Fruit fly (Drosophila melanogaster): Measurements from ENCODE around the gene nebu.
A peak's percentile ranks its signal among the peaks of the same experiment; 100 is the strongest.

The nebu gene

DNA sequence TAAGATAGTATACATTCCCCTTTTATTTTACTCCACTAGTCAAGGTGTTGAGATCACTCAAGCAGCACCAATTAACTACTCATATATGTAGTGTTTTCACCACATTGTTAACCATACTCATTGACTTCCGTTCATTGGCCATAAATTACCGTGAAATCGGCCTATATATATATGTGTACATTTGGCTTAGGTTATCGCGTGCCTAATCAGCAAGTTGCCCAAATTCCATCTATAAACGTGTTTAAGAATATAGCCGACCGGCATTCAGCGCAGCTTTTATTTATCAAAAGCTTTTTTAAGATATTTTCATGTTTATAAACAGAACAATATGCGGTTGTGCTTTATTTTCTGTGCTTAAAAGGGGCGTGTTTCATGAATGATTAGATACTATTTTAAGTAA, 14.4 kb downstream of the nebu start:
- TF ChIP-seq brk (GFP tag; optimal IDR thresholded peaks at IDR 0.05) (no peak), dmrt93B (GFP tag; optimal IDR thresholded peaks at IDR 0.05) (no peak), dsf (GFP tag; optimal IDR thresholded peaks at IDR 0.05; ENCODE audit: borderline replicate concordance) (no peak)

DNA sequence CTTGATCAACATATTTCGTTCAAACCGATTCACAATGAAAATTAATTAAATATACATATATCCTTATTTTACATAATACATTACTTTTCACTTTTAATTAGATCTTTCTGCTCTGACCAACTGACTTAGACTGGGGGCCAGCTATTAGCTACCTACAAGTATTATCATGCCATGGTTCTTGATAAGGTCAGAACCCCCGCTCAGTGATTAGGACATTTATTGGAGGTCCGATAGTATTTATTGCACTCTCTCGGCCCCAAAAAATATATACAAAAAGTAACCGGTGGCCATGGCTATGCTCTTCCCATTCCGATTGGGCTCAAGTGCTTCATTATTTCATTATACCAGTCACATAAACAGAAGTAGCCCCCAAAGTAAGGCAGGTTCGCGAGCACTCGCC, 15.2 kb downstream of the nebu start:
- TF ChIP-seq Rel (GFP tag; optimal IDR thresholded peaks at IDR 0.05) = no peak
- TF ChIP-seq Rel (tag; optimal IDR thresholded peaks at IDR 0.05) = no peak
- no peak for TF ChIP-seq fru (GFP tag; optimal IDR thresholded peaks at IDR 0.05)
- no peak for TF ChIP-seq CG9705 (GFP tag; optimal IDR thresholded peaks at IDR 0.05)
- TF ChIP-seq sage (GFP tag; optimal IDR thresholded peaks at IDR 0.05) = no peak
- no peak for TF ChIP-seq dl (GFP tag; optimal IDR thresholded peaks at IDR 0.05; ENCODE audit: insufficient read depth in 1 of 2, partially characterized antibody in 2 of 2)
- TF ChIP-seq usp (GFP tag; optimal IDR thresholded peaks at IDR 0.05) = no peak

DNA sequence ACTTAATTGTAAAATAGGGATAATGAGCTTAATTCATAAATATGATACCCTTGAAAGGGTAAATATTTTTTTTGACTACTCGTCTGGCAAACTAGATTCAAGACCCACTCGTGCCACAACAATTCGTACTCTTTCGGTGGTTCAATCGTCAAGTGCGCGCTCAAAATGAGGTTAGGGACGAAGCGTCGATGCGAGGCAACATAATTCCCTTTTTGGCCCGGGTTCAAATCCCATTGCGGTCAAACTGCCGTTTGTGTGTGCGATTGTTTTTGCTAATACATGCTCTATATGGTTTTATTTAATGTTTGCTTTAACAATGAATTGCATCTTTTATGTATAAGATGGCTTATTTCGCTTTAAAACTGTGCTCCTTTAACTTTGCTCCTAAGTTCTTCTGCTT, 27.1 kb downstream of the nebu start:
- TF ChIP-seq sage (GFP tag; optimal IDR thresholded peaks at IDR 0.05) (no peak), OdsH (GFP tag; optimal IDR thresholded peaks at IDR 0.05) (no peak), HLH106 (tag; optimal IDR thresholded peaks at IDR 0.05) (no peak), jim (GFP tag; optimal IDR thresholded peaks at IDR 0.05) (no peak), Vsx2 (GFP tag; optimal IDR thresholded peaks at IDR 0.05; ENCODE audit: partially characterized antibody) (no peak), foxo (GFP tag; optimal IDR thresholded peaks at IDR 0.05) (no peak), ey (GFP tag; optimal IDR thresholded peaks at IDR 0.05) (no peak), Hr78 (GFP tag; optimal IDR thresholded peaks at IDR 0.05) (no peak), Rel (GFP tag; optimal IDR thresholded peaks at IDR 0.05) (no peak), Rel (tag; optimal IDR thresholded peaks at IDR 0.05) (no peak), brk (GFP tag; optimal IDR thresholded peaks at IDR 0.05) (no peak), Dfd (GFP tag; optimal IDR thresholded peaks at IDR 0.05) (no peak), Myc (optimal IDR thresholded peaks at IDR 0.05) (no peak), Jra (GFP tag; optimal IDR thresholded peaks at IDR 0.05) (no peak)

DNA sequence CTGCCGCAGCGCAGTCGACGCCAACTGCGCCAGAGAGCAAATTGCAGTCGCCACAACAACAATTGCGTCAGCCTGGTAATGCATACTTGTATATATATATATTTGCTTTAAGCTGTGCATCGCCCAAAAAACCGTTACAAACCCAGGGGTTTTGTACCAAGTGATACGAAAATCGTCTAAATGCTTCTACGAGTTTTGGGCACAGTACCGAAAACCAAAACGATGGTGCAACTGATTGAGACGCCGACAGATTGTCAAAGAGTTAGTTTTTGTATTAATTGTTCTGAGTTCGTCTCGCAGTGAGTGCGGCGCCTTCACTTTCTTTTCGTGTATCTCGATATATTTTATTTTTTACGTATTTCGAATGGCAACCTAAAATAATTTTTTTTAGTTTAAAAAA, 28.1 kb downstream of the nebu start:
- TF ChIP-seq N (GFP tag; optimal IDR thresholded peaks at IDR 0.05) (no peak), Dif (GFP tag; optimal IDR thresholded peaks at IDR 0.05; ENCODE audit: partially characterized antibody) (peak; percentile 34)

DNA sequence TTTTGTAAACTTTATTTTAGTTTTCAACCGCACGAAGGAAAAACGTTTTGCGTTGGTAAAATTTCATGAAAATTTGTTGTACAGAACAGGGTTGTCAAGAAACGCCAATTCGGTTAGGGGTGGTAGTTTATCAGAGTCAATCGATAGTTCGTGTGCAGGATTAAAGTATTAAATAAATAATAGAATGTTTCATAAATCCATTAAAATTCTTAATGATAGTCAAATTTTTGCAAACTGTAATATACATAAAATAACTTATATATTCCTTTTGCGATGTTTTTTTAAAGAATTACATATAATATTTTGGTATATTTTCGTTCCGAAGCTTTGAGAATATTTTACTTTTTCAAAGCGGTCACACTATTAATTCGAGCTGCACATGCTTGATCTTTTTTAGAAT, 29.0 kb downstream of the nebu start, which contains the start of the genes Sf3a2 and CG42588:
Gene Sf3a2 (minus strand): TSS at position 113 of the 400 bp plus-strand sequence.
Gene CG42588 (plus strand): TSS at position 348 of the 400 bp plus-strand sequence.
- TF ChIP-seq psq (GFP tag; optimal IDR thresholded peaks at IDR 0.05) (peak; percentile 56), GATAd (GFP tag; optimal IDR thresholded peaks at IDR 0.05) (peak; percentile 11), dsf (GFP tag; optimal IDR thresholded peaks at IDR 0.05; ENCODE audit: borderline replicate concordance) (peak; percentile 15), dl (GFP tag; optimal IDR thresholded peaks at IDR 0.05; ENCODE audit: insufficient read depth in 1 of 2, partially characterized antibody in 2 of 2) (no peak), tai (GFP tag; optimal IDR thresholded peaks at IDR 0.05) (no peak), dmrt93B (GFP tag; optimal IDR thresholded peaks at IDR 0.05) (no peak), Rel (GFP tag; optimal IDR thresholded peaks at IDR 0.05) (no peak), Rel (tag; optimal IDR thresholded peaks at IDR 0.05) (peak; percentile 31), foxo (GFP tag; optimal IDR thresholded peaks at IDR 0.05) (peak in 1 of 2 experiments; percentile 63), Jra (GFP tag; optimal IDR thresholded peaks at IDR 0.05) (no peak), CG9705 (GFP tag; optimal IDR thresholded peaks at IDR 0.05) (peak; percentile 29), Hr83 (GFP tag; optimal IDR thresholded peaks at IDR 0.05; ENCODE audit: poor library complexity, severe bottlenecking) (peak; percentile 72), Sp1 (GFP tag; optimal IDR thresholded peaks at IDR 0.05) (no peak), fru (GFP tag; optimal IDR thresholded peaks at IDR 0.05) (no peak), ey (GFP tag; optimal IDR thresholded peaks at IDR 0.05) (peak; percentile 38), woc (GFP tag; optimal IDR thresholded peaks at IDR 0.05) (peak; percentile 52), sv (GFP tag; optimal IDR thresholded peaks at IDR 0.05) (peak; percentile 58), Dfd (GFP tag; optimal IDR thresholded peaks at IDR 0.05) (no peak), sage (GFP tag; optimal IDR thresholded peaks at IDR 0.05) (no peak), Abd-B (GFP tag; optimal IDR thresholded peaks at IDR 0.05) (no peak), CrebA (GFP tag; optimal IDR thresholded peaks at IDR 0.05; ENCODE audit: borderline replicate concordance) (no peak), Myc (optimal IDR thresholded peaks at IDR 0.05) (no peak), OdsH (GFP tag; optimal IDR thresholded peaks at IDR 0.05) (peak; percentile 29), rgr (GFP tag; optimal IDR thresholded peaks at IDR 0.05) (no peak), HLH106 (tag; optimal IDR thresholded peaks at IDR 0.05) (peak; percentile 75), Hr78 (GFP tag; optimal IDR thresholded peaks at IDR 0.05) (no peak)

Data from whole organism, wandering third instar larva.